Worm (Caenorhabditis elegans) whole organism, late embryonic: ENCODE results near the gene srh-136.

Experiments used
- C08G9.2 ChIP-seq: sonication (generic microtip); optimal IDR thresholded peaks from 2 replicates; lab custom pipeline; 2016; ENCODE audit warnings: mild to moderate bottlenecking, missing genetic modification characterization, moderate library complexity, missing compliant biosample characterization
- F13H6.1 ChIP-seq: sonication (generic microtip); optimal IDR thresholded peaks from 2 replicates; lab custom pipeline; 2016; ENCODE audit warnings: missing genetic modification characterization, missing compliant biosample characterization
- K02D7.2 ChIP-seq: sonication (generic microtip); optimal IDR thresholded peaks from 2 replicates; lab custom pipeline; 2017; ENCODE audit warnings: mild to moderate bottlenecking, missing genetic modification characterization, missing compliant biosample characterization
- T23F11.4 ChIP-seq: fragments of 200-800 bp; sonication (Bioruptor generic); optimal IDR thresholded peaks from 2 replicates; lab custom pipeline; 2018; ENCODE audit warnings: mild to moderate bottlenecking, missing genetic modification characterization, missing compliant biosample characterization
- ceh-14 ChIP-seq: sonication (generic microtip); optimal IDR thresholded peaks from 2 replicates; lab custom pipeline; 2016; ENCODE audit warnings: missing genotype, missing genetic modification characterization, missing compliant biosample characterization
- ceh-18 ChIP-seq: sonication (generic microtip); optimal IDR thresholded peaks from 2 replicates; lab custom pipeline; 2016; ENCODE audit warnings: missing genetic modification characterization, missing compliant biosample characterization
- ceh-2 ChIP-seq: sonication (generic microtip); optimal IDR thresholded peaks from 2 replicates; lab custom pipeline; 2016; ENCODE audit warnings: missing genotype, missing genetic modification characterization, missing compliant biosample characterization
- ceh-22 ChIP-seq: sonication (generic microtip); optimal IDR thresholded peaks from 2 replicates; lab custom pipeline; 2017; ENCODE audit warnings: missing biosample characterization, missing genetic modification characterization
- ceh-30 ChIP-seq: fragments of 150-350 bp; optimal IDR thresholded peaks from 2 replicates; lab custom pipeline; 2014; ENCODE audit warnings: missing biosample characterization, missing genetic modification characterization
- ceh-31 ChIP-seq: sonication (generic microtip); optimal IDR thresholded peaks from 2 replicates; lab custom pipeline; 2016; ENCODE audit warnings: missing genetic modification characterization, missing compliant biosample characterization
- ceh-45 ChIP-seq: fragments of 200-800 bp; sonication (Bioruptor generic); IDR thresholded peaks from 2 replicates; pipeline ENCODE4 v1.3.6; 2022; ENCODE audit warnings: missing genetic modification reagents, missing genetic modification characterization, missing compliant biosample characterization
- ceh-9 ChIP-seq: sonication (generic microtip); optimal IDR thresholded peaks from 2 replicates; lab custom pipeline; 2016; ENCODE audit warnings: mild to moderate bottlenecking, missing genetic modification characterization, inconsistent platforms, missing compliant biosample characterization
- che-1 ChIP-seq: sonication (generic microtip); optimal IDR thresholded peaks from 2 replicates; lab custom pipeline; 2016; ENCODE audit warnings: mild to moderate bottlenecking, missing genetic modification characterization, missing compliant biosample characterization
- elt-4 ChIP-seq: sonication (generic microtip); optimal IDR thresholded peaks from 2 replicates; lab custom pipeline; 2016; ENCODE audit warnings: missing genetic modification characterization, missing compliant biosample characterization
- eyg-1 ChIP-seq: sonication (generic microtip); optimal IDR thresholded peaks from 2 replicates; lab custom pipeline; 2016; ENCODE audit warnings: missing genotype, missing genetic modification characterization, missing compliant biosample characterization
- fkh-10 ChIP-seq: fragments of 150-350 bp; optimal IDR thresholded peaks from 2 replicates; lab custom pipeline; 2014; ENCODE audit warnings: missing biosample characterization, missing genetic modification reagents, missing genetic modification characterization
- fkh-6 ChIP-seq: sonication (generic microtip); optimal IDR thresholded peaks from 2 replicates; lab custom pipeline; 2016; ENCODE audit warnings: missing genetic modification characterization, missing compliant biosample characterization
- gmeb-2 ChIP-seq: sonication (generic microtip); optimal IDR thresholded peaks from 2 replicates; lab custom pipeline; 2016; ENCODE audit warnings: missing genetic modification characterization, inconsistent platforms, missing compliant biosample characterization
- hlh-30 ChIP-seq: sonication (generic microtip); optimal IDR thresholded peaks from 2 replicates; lab custom pipeline; 2017; ENCODE audit warnings: antibody characterized with exemption, missing genetic modification characterization, missing compliant biosample characterization; ENCODE audit not compliant: insufficient read depth
- hlh-6 ChIP-seq: sonication (generic microtip); optimal IDR thresholded peaks from 2 replicates; lab custom pipeline; 2016; ENCODE audit warnings: missing genotype, missing genetic modification characterization, missing compliant biosample characterization
- hlh-8 ChIP-seq: sonication (generic microtip); optimal IDR thresholded peaks from 2 replicates; lab custom pipeline; 2016; ENCODE audit warnings: missing genotype, missing genetic modification characterization, missing compliant biosample characterization
- lin-11 ChIP-seq: fragments of 200-800 bp; sonication (Bioruptor generic); optimal IDR thresholded peaks from 2 replicates; lab custom pipeline; 2018; ENCODE audit warnings: mild to moderate bottlenecking, missing genetic modification characterization, missing compliant biosample characterization
- madf-2 ChIP-seq: sonication (generic microtip); optimal IDR thresholded peaks from 2 replicates; lab custom pipeline; 2017; ENCODE audit warnings: missing genetic modification characterization, missing compliant biosample characterization
- mec-3 ChIP-seq: sonication (generic microtip); optimal IDR thresholded peaks from 2 replicates; lab custom pipeline; 2016; ENCODE audit warnings: borderline replicate concordance, missing genetic modification characterization, missing compliant biosample characterization
- nfya-1 ChIP-seq: sonication (generic microtip); optimal IDR thresholded peaks from 2 replicates; lab custom pipeline; 2017; ENCODE audit warnings: missing genetic modification characterization, mild to moderate bottlenecking, missing compliant biosample characterization, antibody characterized with exemption, moderate library complexity
- nhr-232 ChIP-seq: sonication (generic microtip); optimal IDR thresholded peaks from 2 replicates; lab custom pipeline; 2016; ENCODE audit warnings: missing genetic modification characterization, missing compliant biosample characterization
- pag-3 ChIP-seq: sonication (generic microtip); optimal IDR thresholded peaks from 2 replicates; lab custom pipeline; 2016; ENCODE audit warnings: missing compliant biosample characterization, missing genetic modification characterization, borderline replicate concordance
- pax-1 ChIP-seq: fragments of 150-350 bp; optimal IDR thresholded peaks from 2 replicates; lab custom pipeline; 2014; ENCODE audit warnings: missing biosample characterization, missing genetic modification characterization
- pha-2 ChIP-seq: sonication (generic microtip); optimal IDR thresholded peaks from 2 replicates; lab custom pipeline; 2017; ENCODE audit warnings: mild to moderate bottlenecking, missing genetic modification characterization, missing compliant biosample characterization
- pros-1 ChIP-seq: fragments of 150-350 bp; optimal IDR thresholded peaks from 2 replicates; lab custom pipeline; 2014; ENCODE audit warnings: missing biosample characterization, missing genetic modification reagents, missing genetic modification characterization
- ref-2 ChIP-seq: sonication (generic microtip); optimal IDR thresholded peaks from 2 replicates; lab custom pipeline; 2016; ENCODE audit warnings: missing genetic modification characterization, missing compliant biosample characterization
- sox-4 ChIP-seq: sonication (generic microtip); optimal IDR thresholded peaks from 2 replicates; lab custom pipeline; 2017; ENCODE audit warnings: mild to moderate bottlenecking, missing genetic modification characterization, inconsistent platforms, missing compliant biosample characterization
- tbx-7 ChIP-seq: sonication (generic microtip); optimal IDR thresholded peaks from 2 replicates; lab custom pipeline; 2016; ENCODE audit warnings: missing genotype, missing genetic modification characterization, missing compliant biosample characterization
- unc-3 ChIP-seq, 2 experiments: fragments of 200-800 bp in 1 of 2; sonication (Bioruptor generic) in 1 of 2; sonication (generic microtip) in 1 of 2; conservative IDR thresholded peaks in 1 of 2; optimal IDR thresholded peaks in 1 of 2; 2 replicates each; pipeline versions ENCODE4 v1.3.6 to Lab custom; 2016 to 2022; ENCODE audit warnings: missing compliant biosample characterization in 2 of 2, missing genetic modification characterization in 2 of 2, missing genetic modification reagents in 1 of 2
- unc-42 ChIP-seq: sonication (generic microtip); optimal IDR thresholded peaks from 2 replicates; lab custom pipeline; 2016; ENCODE audit warnings: missing genotype, missing genetic modification characterization, missing compliant biosample characterization
- unc-55 ChIP-seq: sonication (generic microtip); optimal IDR thresholded peaks from 2 replicates; lab custom pipeline; 2017; ENCODE audit warnings: missing biosample characterization, missing genetic modification reagents, missing genetic modification characterization
- unc-86 ChIP-seq: sonication (generic microtip); optimal IDR thresholded peaks from 2 replicates; lab custom pipeline; 2016; ENCODE audit warnings: missing genetic modification characterization, missing compliant biosample characterization

srh-136 gene

ce11 chrV:16534000-16534399, 36.6 kb upstream of the srh-136 start, which contains the start of gene cpr-2:
TSS of gene cpr-2 (minus strand) at chrV:16534100.
- TF ChIP-seq ceh-31 (no peak), eyg-1 (tag; lab: Kevin White, UChicago) (no peak), tbx-7 (tag; lab: Kevin White, UChicago) (no peak), nhr-232 (tag; lab: Kevin White, UChicago) (no peak), gmeb-2 (no peak), ceh-14 (tag; lab: Kevin White, UChicago) (no peak), unc-86 (tag; lab: Kevin White, UChicago) (no peak), pag-3 (tag; lab: Kevin White, UChicago) (no peak), madf-2 (tag; lab: Kevin White, UChicago) (no peak), pros-1 (tag; lab: Kevin White, UChicago) (no peak), elt-4 (no peak), hlh-30 (tag; lab: Kevin White, UChicago) (no peak), ceh-22 (no peak), fkh-10 (no peak), unc-42 (no peak), fkh-6 (tag; lab: Kevin White, UChicago) (no peak), hlh-8 (no peak), C08G9.2 (tag; lab: Kevin White, UChicago) (no peak), K02D7.2 (tag; lab: Kevin White, UChicago) (no peak), ceh-45 (GFP tag; lab: Robert Waterston, UW) (no peak)

ce11 chrV:16527796-16528195, 30.4 kb upstream of the srh-136 start, which contains the start of gene F36D3.16:
TSS of gene F36D3.16 (plus strand) at chrV:16528096.
- no peak for TF ChIP-seq tbx-7 (tag; lab: Kevin White, UChicago)
- no peak for TF ChIP-seq hlh-6 (tag; lab: Kevin White, UChicago)
- TF ChIP-seq unc-55 (GFP tag; lab: Kevin White, UChicago): no peak
- no peak for TF ChIP-seq pag-3 (tag; lab: Kevin White, UChicago)
- TF ChIP-seq T23F11.4 (GFP tag; lab: Kevin White, UChicago): no peak
- TF ChIP-seq pha-2 (tag; lab: Kevin White, UChicago): no peak
- TF ChIP-seq hlh-30 (tag; lab: Kevin White, UChicago): no peak
- no peak for TF ChIP-seq C08G9.2 (tag; lab: Kevin White, UChicago)
- no peak for TF ChIP-seq ceh-2 (tag; lab: Kevin White, UChicago)
- no peak for TF ChIP-seq F13H6.1 (tag; lab: Kevin White, UChicago)
- TF ChIP-seq, all 69 proteins: peak for 0

ce11 chrV:16526858-16527257, 29.5 kb upstream of the srh-136 start, which contains the start of gene F36D3.8:
TSS of gene F36D3.8 (plus strand) at chrV:16527158.
- no peak for TF ChIP-seq ceh-14 (tag; lab: Kevin White, UChicago)
- TF ChIP-seq gmeb-2: no peak
- no peak for TF ChIP-seq ceh-9 (tag; lab: Kevin White, UChicago)

ce11 chrV:16522242-16522641, 24.8 kb upstream of the srh-136 start, which contains the start of gene srw-34:
TSS of gene srw-34 (minus strand) at chrV:16522342.
- no peak for TF ChIP-seq pax-1 (tag; lab: Kevin White, UChicago)
- TF ChIP-seq elt-4: no peak
- TF ChIP-seq pha-2 (tag; lab: Kevin White, UChicago): no peak
- no peak for TF ChIP-seq ceh-30
- no peak for TF ChIP-seq nfya-1 (tag; lab: Kevin White, UChicago)
- TF ChIP-seq fkh-6 (tag; lab: Kevin White, UChicago): no peak
- no peak for TF ChIP-seq sox-4
- no peak for TF ChIP-seq lin-11 (tag; lab: Kevin White, UChicago)
- TF ChIP-seq ceh-18: no peak
- TF ChIP-seq mec-3 (tag; lab: Kevin White, UChicago): no peak
- TF ChIP-seq unc-3 (GFP tag; conservative IDR thresholded peaks at IDR 0.05; lab: Robert Waterston, UW): no peak
- no peak for TF ChIP-seq unc-3 (tag; optimal IDR thresholded peaks at IDR 0.05; lab: Kevin White, UChicago)
- no peak for TF ChIP-seq hlh-30 (tag; lab: Kevin White, UChicago)
- no peak for TF ChIP-seq ref-2 (tag; lab: Kevin White, UChicago)
- no peak for TF ChIP-seq eyg-1 (tag; lab: Kevin White, UChicago)
- TF ChIP-seq che-1 (tag; lab: Kevin White, UChicago): no peak
